Fruit fly (Drosophila melanogaster): Measurements from ENCODE around the gene Cpr78Cc.

Cpr78Cc gene

dm6 chr3L:21285639-21286338, 14.6 kb upstream of the Cpr78Cc start, which contains the start of the genes CG12974 and pzg (continued):
- TF ChIP-seq CG6808 (GFP tag; optimal IDR thresholded peaks at IDR 0.05) (no peak), Hr38 (GFP tag; optimal IDR thresholded peaks at IDR 0.05) (no peak), Hr4 (GFP tag; optimal IDR thresholded peaks at IDR 0.05) (peak; percentile 47), esn (GFP tag; optimal IDR thresholded peaks at IDR 0.05) (peak; percentile 67), fd59A (GFP tag; optimal IDR thresholded peaks at IDR 0.05) (no peak), CG11902 (GFP tag; optimal IDR thresholded peaks at IDR 0.05) (peak; percentile 54), Blimp-1 (GFP tag; optimal IDR thresholded peaks at IDR 0.05) (peak; percentile 56), Hr39 (GFP tag; optimal IDR thresholded peaks at IDR 0.05) (peak; percentile 74), svp (GFP tag) (peak; percentile 93), CG3919 (GFP tag; optimal IDR thresholded peaks at IDR 0.05) (peak; percentile 66), CG11294 (GFP tag; IDR thresholded peaks at IDR 0.05) (no peak), CG9139 (GFP tag; optimal IDR thresholded peaks at IDR 0.05) (peak; percentile 11), Sox102F (GFP tag; optimal IDR thresholded peaks at IDR 0.05) (peak; percentile 16), CG15336 (GFP tag; IDR thresholded peaks at IDR 0.05) (no peak), Gug (GFP tag; IDR thresholded peaks at IDR 0.05) (no peak), CG10631 (GFP tag; optimal IDR thresholded peaks at IDR 0.05) (peak; percentile 33), spab (GFP tag; optimal IDR thresholded peaks at IDR 0.05) (no peak), eg (GFP tag; IDR thresholded peaks at IDR 0.05) (peak; percentile 66), vri (GFP tag; optimal IDR thresholded peaks at IDR 0.05) (peak; percentile 65), CG11762 (GFP tag; optimal IDR thresholded peaks at IDR 0.05; ENCODE audit: insufficient read depth) (peak; percentile 5)

DNA sequence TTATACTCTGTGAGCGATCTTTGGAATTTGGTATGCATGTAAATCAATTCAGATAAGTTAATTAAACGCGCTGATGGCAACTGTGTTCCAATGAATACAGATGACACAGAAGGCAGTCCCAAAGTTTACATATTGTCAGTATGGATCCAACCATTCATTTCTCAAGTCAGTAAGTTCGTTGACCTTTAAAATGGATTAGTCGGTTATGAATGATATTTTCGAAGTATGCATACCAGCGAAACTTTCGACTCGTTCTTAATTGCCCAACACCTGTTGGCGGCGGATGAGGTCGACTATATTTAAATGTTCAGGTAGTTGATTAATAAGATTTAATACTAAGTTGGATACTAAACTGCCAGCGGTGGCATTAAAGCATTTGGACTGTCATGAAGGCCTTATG, 10.0 kb upstream of the Cpr78Cc start:
- TF ChIP-seq Eip78C (GFP tag) (peak; percentile 2), lz (GFP tag; optimal IDR thresholded peaks at IDR 0.05) (no peak)

DNA sequence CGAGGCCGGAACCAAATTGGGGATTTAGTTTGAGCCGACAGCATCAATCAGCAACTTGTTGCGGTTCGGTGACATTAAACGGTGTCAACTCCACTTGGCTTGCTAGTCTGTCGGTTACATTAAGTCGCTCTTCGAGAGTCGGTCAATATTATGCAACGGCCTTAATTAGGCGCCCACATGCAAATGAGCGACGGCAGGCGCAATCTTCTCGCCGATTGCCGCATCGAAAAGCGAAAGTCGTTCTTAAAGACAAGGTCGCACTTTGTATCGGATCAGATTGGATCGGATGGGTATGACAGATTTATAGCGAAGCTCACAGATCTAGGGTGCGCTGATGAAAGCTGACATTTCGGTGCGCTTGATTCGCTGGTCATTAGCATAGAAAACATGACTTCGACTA, 9.3 kb upstream of the Cpr78Cc start:
- TF ChIP-seq CG11902 (GFP tag; optimal IDR thresholded peaks at IDR 0.05), result no peak
- no peak for TF ChIP-seq achi (GFP tag; optimal IDR thresholded peaks at IDR 0.05)
- TF ChIP-seq Met (GFP tag; optimal IDR thresholded peaks at IDR 0.05), result no peak
- TF ChIP-seq vri (GFP tag; optimal IDR thresholded peaks at IDR 0.05), result no peak
- no peak for TF ChIP-seq CG11762 (GFP tag; optimal IDR thresholded peaks at IDR 0.05; ENCODE audit: insufficient read depth)
- no peak for TF ChIP-seq Eip78C (GFP tag)
- TF ChIP-seq CG32006 (GFP tag; optimal IDR thresholded peaks at IDR 0.05), result no peak

DNA sequence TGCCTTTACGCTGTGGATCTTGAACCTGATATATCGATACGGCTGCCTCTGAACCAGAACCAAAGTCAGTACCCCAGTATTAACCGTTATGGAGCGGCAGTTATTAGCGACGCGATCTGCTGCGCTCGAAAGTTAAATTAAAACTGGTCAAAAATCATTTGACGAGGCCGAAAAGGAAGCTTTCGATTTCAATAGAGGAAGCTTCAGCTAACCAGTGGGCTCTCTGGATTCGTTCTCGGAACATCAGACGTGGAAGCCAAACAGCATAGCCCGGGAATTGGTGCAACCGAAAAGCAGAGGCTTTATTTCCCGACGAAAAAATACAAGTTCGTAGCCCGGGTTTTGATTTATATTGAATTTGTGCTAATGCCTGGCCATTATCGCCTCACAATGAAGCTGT, 7.7 kb upstream of the Cpr78Cc start, which contains the start of gene Cpr78Ca:
Cpr78Ca (minus strand) TSS at position 101 of the 400 bp plus-strand sequence.
- no peak for TF ChIP-seq CG1621 (tag; optimal IDR thresholded peaks at IDR 0.05)
- no peak for TF ChIP-seq Sox102F (GFP tag; optimal IDR thresholded peaks at IDR 0.05)
- TF ChIP-seq esn (GFP tag; optimal IDR thresholded peaks at IDR 0.05), result no peak
- no peak for TF ChIP-seq CG32006 (GFP tag; optimal IDR thresholded peaks at IDR 0.05)
- TF ChIP-seq CG16779 (tag; optimal IDR thresholded peaks at IDR 0.05), result no peak
- no peak for TF ChIP-seq pdm3 (GFP tag; optimal IDR thresholded peaks at IDR 0.05)
- no peak for TF ChIP-seq CG6163 (GFP tag; IDR thresholded peaks at IDR 0.05)
- TF ChIP-seq CG11294 (GFP tag; IDR thresholded peaks at IDR 0.05), result no peak
- no peak for TF ChIP-seq topi (GFP tag; optimal IDR thresholded peaks at IDR 0.05)
- no peak for TF ChIP-seq CG8119 (GFP tag; IDR thresholded peaks at IDR 0.05)
- no peak for TF ChIP-seq Smox (GFP tag; optimal IDR thresholded peaks at IDR 0.05)
- no peak for TF ChIP-seq cyc (GFP tag; optimal IDR thresholded peaks at IDR 0.05)
- TF ChIP-seq CG4318 (GFP tag; optimal IDR thresholded peaks at IDR 0.05), result no peak
- no peak for TF ChIP-seq fkh (GFP tag; optimal IDR thresholded peaks at IDR 0.05)
- TF ChIP-seq Sox15 (GFP tag; optimal IDR thresholded peaks at IDR 0.05), result no peak
- no peak for TF ChIP-seq CG8319 (GFP tag; optimal IDR thresholded peaks at IDR 0.05)
- no peak for TF ChIP-seq Ets21C (GFP tag; optimal IDR thresholded peaks at IDR 0.05)
- no peak for TF ChIP-seq Gug (GFP tag; IDR thresholded peaks at IDR 0.05)
- no peak for TF ChIP-seq fd59A (GFP tag; optimal IDR thresholded peaks at IDR 0.05)
